Fruit fly (Drosophila melanogaster) whole organism, prepupa: ENCODE measurements around the gene TTLL6B.

Experiments used
- CG16779 ChIP-seq: fragments of 200-800 bp; sonication (Bioruptor generic); optimal IDR thresholded peaks from 3 replicates; lab custom pipeline; 2017; ENCODE audit warnings: missing biosample characterization, mild to moderate bottlenecking, missing genetic modification characterization
- CG32006 ChIP-seq: fragments of 200-800 bp; sonication (Bioruptor generic); optimal IDR thresholded peaks from 3 replicates; lab custom pipeline; 2017; ENCODE audit warnings: missing biosample characterization, mild to moderate bottlenecking, missing genetic modification characterization
- CG6163 ChIP-seq: fragments of 200-800 bp; sonication (Bioruptor generic); IDR thresholded peaks from 3 replicates; pipeline ENCODE4 v1.3.6; 2022; ENCODE audit warnings: missing biosample characterization, missing genetic modification characterization
- CG6808 ChIP-seq: fragments of 200-800 bp; sonication (Bioruptor generic); optimal IDR thresholded peaks from 3 replicates; lab custom pipeline; 2017; ENCODE audit warnings: missing biosample characterization, missing genetic modification characterization, mild to moderate bottlenecking, moderate library complexity, missing genetic modification reagents
- CG8632 ChIP-seq: fragments of 200-800 bp; sonication (Bioruptor generic); optimal IDR thresholded peaks from 3 replicates; lab custom pipeline; 2016; ENCODE audit warnings: missing biosample characterization, missing genetic modification characterization
- CG9139 ChIP-seq: fragments of 200-800 bp; sonication (Bioruptor generic); optimal IDR thresholded peaks from 3 replicates; lab custom pipeline; 2017; ENCODE audit warnings: missing biosample characterization, mild to moderate bottlenecking, missing genetic modification characterization
- Ets96B ChIP-seq: fragments of 200-800 bp; optimal IDR thresholded peaks from 2 replicates; lab custom pipeline; 2019; ENCODE audit warnings: missing biosample characterization, mild to moderate bottlenecking, missing genetic modification characterization, moderate library complexity
- Lpt ChIP-seq: fragments of 200-800 bp; sonication (Bioruptor generic); optimal IDR thresholded peaks from 3 replicates; lab custom pipeline; 2016; ENCODE audit warnings: missing biosample characterization, missing genetic modification characterization
- Sox102F ChIP-seq: fragments of 200-800 bp; sonication (Bioruptor generic); optimal IDR thresholded peaks from 2 replicates; lab custom pipeline; 2016; ENCODE audit warnings: missing biosample characterization, mild to moderate bottlenecking, missing genetic modification characterization
- fd59A ChIP-seq: fragments of 200-800 bp; sonication (Bioruptor generic); optimal IDR thresholded peaks from 2 replicates; lab custom pipeline; 2017; ENCODE audit warnings: missing biosample characterization, mild to moderate bottlenecking, missing genetic modification characterization, missing genetic modification reagents
- fkh ChIP-seq: fragments of 200-800 bp; sonication (Bioruptor generic); optimal IDR thresholded peaks from 3 replicates; lab custom pipeline; 2017; ENCODE audit warnings: missing biosample characterization, mild to moderate bottlenecking, missing genetic modification characterization, moderate library complexity
- lz ChIP-seq: fragments of 200-800 bp; sonication (Bioruptor generic); optimal IDR thresholded peaks from 3 replicates; lab custom pipeline; 2016; ENCODE audit warnings: missing biosample characterization, missing genetic modification characterization
- spab ChIP-seq: fragments of 200-800 bp; sonication (Bioruptor generic); optimal IDR thresholded peaks from 2 replicates; lab custom pipeline; 2017; ENCODE audit warnings: missing biosample characterization, mild to moderate bottlenecking, missing genetic modification characterization, missing genetic modification reagents
- ss ChIP-seq, 2 experiments: fragments of 200-800 bp; sonication (Bioruptor generic); optimal IDR thresholded peaks; 2 replicates in 1 of 2; 3 replicates in 1 of 2; lab custom pipeline; 2017 to 2018; ENCODE audit warnings: mild to moderate bottlenecking in 2 of 2, missing biosample characterization in 2 of 2, missing genetic modification characterization in 2 of 2, moderate library complexity in 1 of 2

- TF ChIP-seq CG16779 (no peak), CG6808 (GFP tag; lab: Kevin White, UChicago) (no peak), Ets96B (tag; lab: Kevin White, UChicago) (no peak), Sox102F (no peak), fkh (GFP tag; lab: Kevin White, UChicago) (peak; percentile 56), spab (no peak), fd59A (GFP tag; lab: Kevin White, UChicago) (no peak), lz (GFP tag; lab: Kevin White, UChicago) (peak; percentile 34), CG9139 (GFP tag; lab: Kevin White, UChicago) (no peak), CG6163 (GFP tag; lab: Robert Waterston, UW) (no peak), ss (GFP tag; optimal IDR thresholded peaks at IDR 0.05; lab: Kevin White, UChicago) (no peak), CG32006 (GFP tag; lab: Kevin White, UChicago) (peak; percentile 13), CG8632 (GFP tag; lab: Kevin White, UChicago) (no peak), Lpt (GFP tag; lab: Kevin White, UChicago) (no peak)
Observed at dm6 chr3R:27292159-27292880, 41.5 kb upstream of the TTLL6B start, which contains the start of gene CG3348.
